Fruit fly (Drosophila melanogaster) whole organism, prepupa: ENCODE results near the gene Klc.
A peak's percentile ranks its signal among the peaks of the same experiment; 100 is the strongest.

Experiments
- CG10631 ChIP-seq: fragments of 200-800 bp; sonication (Bioruptor generic); optimal IDR thresholded peaks from 2 replicates; lab custom pipeline; 2016; ENCODE audit warnings: missing biosample characterization, missing genetic modification characterization
- CG10669 ChIP-seq: fragments of 200-800 bp; sonication (Bioruptor generic); optimal IDR thresholded peaks from 3 replicates; lab custom pipeline; 2018; ENCODE audit warnings: missing biosample characterization, mild to moderate bottlenecking, missing genetic modification characterization, moderate library complexity
- CG11294 ChIP-seq: fragments of 200-800 bp; sonication (Bioruptor generic); IDR thresholded peaks from 2 replicates; pipeline ENCODE4 v1.3.6; 2022; ENCODE audit warnings: missing biosample characterization, missing genetic modification characterization
- CG11762 ChIP-seq: fragments of 200-800 bp; sonication (Bioruptor generic); optimal IDR thresholded peaks from 3 replicates; lab custom pipeline; 2016; ENCODE audit warnings: missing biosample characterization, missing genetic modification characterization; ENCODE audit not compliant: insufficient read depth
- CG11902 ChIP-seq: fragments of 200-800 bp; sonication (Bioruptor generic); optimal IDR thresholded peaks from 3 replicates; lab custom pipeline; 2016; ENCODE audit warnings: missing biosample characterization, missing genetic modification characterization
- CG15336 ChIP-seq: fragments of 200-800 bp; sonication (Bioruptor generic); IDR thresholded peaks from 2 replicates; pipeline ENCODE4 v1.3.6; 2022; ENCODE audit warnings: missing biosample characterization, missing genetic modification characterization
- CG16779 ChIP-seq: fragments of 200-800 bp; sonication (Bioruptor generic); optimal IDR thresholded peaks from 3 replicates; lab custom pipeline; 2017; ENCODE audit warnings: missing biosample characterization, mild to moderate bottlenecking, missing genetic modification characterization
- CG3919 ChIP-seq: fragments of 200-800 bp; sonication (Bioruptor generic); optimal IDR thresholded peaks from 3 replicates; lab custom pipeline; 2016; ENCODE audit warnings: missing biosample characterization, missing genetic modification characterization
- CG6163 ChIP-seq: fragments of 200-800 bp; sonication (Bioruptor generic); IDR thresholded peaks from 3 replicates; pipeline ENCODE4 v1.3.6; 2022; ENCODE audit warnings: missing biosample characterization, missing genetic modification characterization
- CG6854 ChIP-seq: fragments of 200-800 bp; sonication (Bioruptor generic); optimal IDR thresholded peaks from 2 replicates; lab custom pipeline; 2017; ENCODE audit warnings: missing biosample characterization, mild to moderate bottlenecking, missing genetic modification characterization
- CG7368 ChIP-seq: fragments of 200-800 bp; sonication (Bioruptor generic); optimal IDR thresholded peaks from 3 replicates; lab custom pipeline; 2016; ENCODE audit warnings: missing biosample characterization, missing genetic modification characterization
- CG8119 ChIP-seq: fragments of 200-800 bp; sonication (Bioruptor generic); IDR thresholded peaks from 3 replicates; pipeline ENCODE4 v1.3.6; 2022; ENCODE audit warnings: missing biosample characterization, missing genetic modification characterization
- CG8319 ChIP-seq: fragments of 200-800 bp; sonication (Bioruptor generic); optimal IDR thresholded peaks from 3 replicates; lab custom pipeline; 2016; ENCODE audit warnings: missing biosample characterization, missing genetic modification characterization
- CG8632 ChIP-seq: fragments of 200-800 bp; sonication (Bioruptor generic); optimal IDR thresholded peaks from 3 replicates; lab custom pipeline; 2016; ENCODE audit warnings: missing biosample characterization, missing genetic modification characterization
- CG9139 ChIP-seq: fragments of 200-800 bp; sonication (Bioruptor generic); optimal IDR thresholded peaks from 3 replicates; lab custom pipeline; 2017; ENCODE audit warnings: missing biosample characterization, mild to moderate bottlenecking, missing genetic modification characterization
- Eip75B ChIP-seq: fragments of 200-800 bp; sonication (Bioruptor generic); optimal IDR thresholded peaks from 3 replicates; lab custom pipeline; 2016; ENCODE audit warnings: missing biosample characterization, missing genetic modification characterization
- Eip78C ChIP-seq: fragments of 200-800 bp; sonication (Bioruptor generic); peaks from one replicate; lab custom pipeline; 2016; ENCODE audit warnings: missing biosample characterization, missing genetic modification characterization
- Eip93F ChIP-seq: fragments of 200-800 bp; sonication (Bioruptor generic); optimal IDR thresholded peaks from 2 replicates; lab custom pipeline; 2016; ENCODE audit warnings: missing biosample characterization, mild to moderate bottlenecking, missing genetic modification characterization
- Gug ChIP-seq: fragments of 200-800 bp; sonication (Bioruptor generic); IDR thresholded peaks from 2 replicates; pipeline ENCODE4 v1.3.6; 2022; ENCODE audit warnings: missing biosample characterization, missing genetic modification characterization
- Hr38 ChIP-seq: sonication (Bioruptor generic); optimal IDR thresholded peaks from 2 replicates; lab custom pipeline; 2016; ENCODE audit warnings: missing biosample characterization, missing genetic modification characterization
- Hr39 ChIP-seq: fragments of 200-800 bp; sonication (Bioruptor generic); optimal IDR thresholded peaks from 2 replicates; lab custom pipeline; 2016; ENCODE audit warnings: missing biosample characterization, missing genetic modification characterization
- Hr4 ChIP-seq: fragments of 200-800 bp; sonication (Bioruptor generic); optimal IDR thresholded peaks from 3 replicates; lab custom pipeline; 2016; ENCODE audit warnings: missing biosample characterization, missing genetic modification characterization
- Met ChIP-seq: fragments of 200-800 bp; sonication (Bioruptor generic); optimal IDR thresholded peaks from 3 replicates; lab custom pipeline; 2016; ENCODE audit warnings: missing biosample characterization, missing genetic modification characterization
- Smox ChIP-seq: fragments of 200-800 bp; sonication (Bioruptor generic); optimal IDR thresholded peaks from 3 replicates; lab custom pipeline; 2016; ENCODE audit warnings: missing biosample characterization, missing genetic modification characterization
- Sox15 ChIP-seq: fragments of 200-800 bp; sonication (Bioruptor generic); optimal IDR thresholded peaks from 3 replicates; lab custom pipeline; 2016; ENCODE audit warnings: missing biosample characterization, missing genetic modification characterization
- cyc ChIP-seq: fragments of 200-800 bp; sonication (Bioruptor generic); optimal IDR thresholded peaks from 3 replicates; lab custom pipeline; 2016; ENCODE audit warnings: missing biosample characterization, missing genetic modification characterization
- dac ChIP-seq: fragments of 200-800 bp; sonication (Bioruptor generic); optimal IDR thresholded peaks from 2 replicates; lab custom pipeline; 2017; ENCODE audit warnings: missing biosample characterization, mild to moderate bottlenecking, missing genetic modification characterization
- dsx ChIP-seq: fragments of 200-800 bp; optimal IDR thresholded peaks from 3 replicates; lab custom pipeline; 2019; ENCODE audit warnings: missing biosample characterization, mild to moderate bottlenecking, missing genetic modification characterization, moderate library complexity; ENCODE audit not compliant: poor library complexity, severe bottlenecking
- eg ChIP-seq: fragments of 200-800 bp; sonication (Bioruptor generic); IDR thresholded peaks from 3 replicates; pipeline ENCODE4 v1.3.6; 2022; ENCODE audit warnings: missing biosample characterization, missing genetic modification characterization
- fd85E ChIP-seq: fragments of 200-800 bp; sonication (Bioruptor generic); optimal IDR thresholded peaks from 3 replicates; lab custom pipeline; 2016; ENCODE audit warnings: missing biosample characterization, missing genetic modification characterization
- fkh ChIP-seq: fragments of 200-800 bp; sonication (Bioruptor generic); optimal IDR thresholded peaks from 3 replicates; lab custom pipeline; 2017; ENCODE audit warnings: missing biosample characterization, mild to moderate bottlenecking, missing genetic modification characterization, moderate library complexity
- ss ChIP-seq, 2 experiments: fragments of 200-800 bp; sonication (Bioruptor generic); optimal IDR thresholded peaks; 2 replicates in 1 of 2; 3 replicates in 1 of 2; lab custom pipeline; 2017 to 2018; ENCODE audit warnings: mild to moderate bottlenecking in 2 of 2, missing biosample characterization in 2 of 2, missing genetic modification characterization in 2 of 2, moderate library complexity in 1 of 2
- svp ChIP-seq: fragments of 200-800 bp; sonication (Bioruptor generic); peaks from one replicate; lab custom pipeline; 2016; ENCODE audit warnings: missing biosample characterization, missing genetic modification characterization
- topi ChIP-seq: fragments of 200-800 bp; sonication (Bioruptor generic); optimal IDR thresholded peaks from 3 replicates; lab custom pipeline; 2016; ENCODE audit warnings: missing biosample characterization, missing genetic modification characterization
- vri ChIP-seq: fragments of 200-800 bp; sonication (Bioruptor generic); optimal IDR thresholded peaks from 3 replicates; lab custom pipeline; 2016; ENCODE audit warnings: missing biosample characterization, mild to moderate bottlenecking, missing genetic modification characterization

Gene Klc

dm6 chr3L:12792933-12793448 is 43.1 kb upstream of the Klc start (continued):
- TF ChIP-seq cyc (GFP tag; lab: Kevin White, UChicago): peak; percentile 77
- TF ChIP-seq CG11902 (GFP tag; lab: Kevin White, UChicago): peak; percentile 65
- peak; percentile 91 to 93 for TF ChIP-seq ss (GFP tag; optimal IDR thresholded peaks at IDR 0.05; lab: Kevin White, UChicago)
- peak; percentile 80; the same call in 2 of the 3 replicates for TF ChIP-seq eg (GFP tag; lab: Robert Waterston, UW)
- peak; percentile 99 for TF ChIP-seq Eip78C (GFP tag; lab: Kevin White, UChicago)
- peak; percentile 89 for TF ChIP-seq CG15336 (GFP tag; lab: Robert Waterston, UW)
- peak; percentile 81 for TF ChIP-seq CG3919 (GFP tag; lab: Kevin White, UChicago)
- TF ChIP-seq Hr39 (GFP tag; lab: Kevin White, UChicago): peak; percentile 69
- TF ChIP-seq CG11762 (GFP tag; lab: Kevin White, UChicago): peak; percentile 71
- peak; percentile 69 for TF ChIP-seq CG6163
- peak; percentile 69 for TF ChIP-seq CG6854 (GFP tag; lab: Kevin White, UChicago)
- TF ChIP-seq dac (GFP tag; lab: Kevin White, UChicago): peak; percentile 31
- peak; percentile 83 for TF ChIP-seq CG16779 (tag; lab: Kevin White, UChicago)
- TF ChIP-seq vri (GFP tag; lab: Kevin White, UChicago): peak; percentile 68
- TF ChIP-seq Gug (GFP tag; lab: Robert Waterston, UW): peak; percentile 65
- peak; percentile 99 for TF ChIP-seq dsx (GFP tag; lab: Kevin White, UChicago)
- peak; percentile 87 for TF ChIP-seq Smox (GFP tag; lab: Kevin White, UChicago)
- peak; percentile 87 for TF ChIP-seq topi (GFP tag; lab: Kevin White, UChicago)
- TF ChIP-seq fkh (GFP tag; lab: Kevin White, UChicago): no peak
- peak; percentile 15; the same call in 1 of the 2 replicates for TF ChIP-seq CG11294 (GFP tag; lab: Robert Waterston, UW)
- peak; percentile 55 for TF ChIP-seq Sox15 (GFP tag; lab: Kevin White, UChicago)
- peak; percentile 57 for TF ChIP-seq fd85E (GFP tag; lab: Kevin White, UChicago)
- TF ChIP-seq CG8632: peak; percentile 85
- TF ChIP-seq CG10669 (GFP tag; lab: Kevin White, UChicago): peak; percentile 85
- peak; percentile 91 for TF ChIP-seq Met
- peak; percentile 79 for TF ChIP-seq Hr4
- peak; percentile 77 for TF ChIP-seq CG10631

- peak; percentile 7 for TF ChIP-seq vri (GFP tag; lab: Kevin White, UChicago)
- TF ChIP-seq CG10669 (GFP tag; lab: Kevin White, UChicago): no peak
- TF ChIP-seq Eip75B (GFP tag; lab: Kevin White, UChicago): no peak
- TF ChIP-seq Eip78C (GFP tag; lab: Kevin White, UChicago): peak; percentile 10
- TF ChIP-seq Eip93F (GFP tag; lab: Kevin White, UChicago): peak; percentile 46
- TF ChIP-seq CG6854 (GFP tag; lab: Kevin White, UChicago): no peak
- TF ChIP-seq Met: no peak
- TF ChIP-seq Hr4: no peak
- no peak for TF ChIP-seq CG7368
- TF ChIP-seq svp (GFP tag; lab: Kevin White, UChicago): peak; percentile 36
- no peak for TF ChIP-seq CG11294 (GFP tag; lab: Robert Waterston, UW)
- TF ChIP-seq CG8119 (GFP tag; lab: Robert Waterston, UW): no peak
- no peak for TF ChIP-seq fd85E (GFP tag; lab: Kevin White, UChicago)
- TF ChIP-seq CG8319: no peak
- TF ChIP-seq Sox15 (GFP tag; lab: Kevin White, UChicago): no peak
- no peak for TF ChIP-seq topi (GFP tag; lab: Kevin White, UChicago)
- TF ChIP-seq, all 60 proteins: peak for 4
Measured at dm6 chr3L:12791679-12792229, 41.9 kb upstream of the Klc start.

- TF ChIP-seq fkh (GFP tag; lab: Kevin White, UChicago) (peak; percentile 11), CG10669 (GFP tag; lab: Kevin White, UChicago) (no peak), Hr38 (GFP tag; lab: Kevin White, UChicago) (no peak), vri (GFP tag; lab: Kevin White, UChicago) (peak; percentile 14), CG6854 (GFP tag; lab: Kevin White, UChicago) (peak; percentile 34), svp (GFP tag; lab: Kevin White, UChicago) (peak; percentile 40), CG9139 (GFP tag; lab: Kevin White, UChicago) (peak; percentile 14), Eip78C (GFP tag; lab: Kevin White, UChicago) (peak; percentile 77), CG8119 (GFP tag; lab: Robert Waterston, UW) (no peak), dsx (GFP tag; lab: Kevin White, UChicago) (peak; percentile 34)
- TF ChIP-seq, all 60 proteins: peak for 7
Measured at dm6 chr3L:12790783-12791678, 41.2 kb upstream of the Klc start.
